Fruit fly (Drosophila melanogaster): ENCODE results near the gene CG15443.

Gene CG15443

dm6 chr2L:4444457-4444856 is 18.8 kb downstream of the CG15443 start, which contains the start of the genes morgue and Elp3:
Gene morgue (minus strand): TSS chr2L:4444680.
Gene Elp3 (plus strand): TSS chr2L:4444732.
- TF ChIP-seq Adf1 (GFP tag; IDR thresholded peaks at IDR 0.05) (no peak), Med (GFP tag) (peak; percentile 73), Max (GFP tag; optimal IDR thresholded peaks at IDR 0.05) (peak; percentile 58), hb (GFP tag; IDR thresholded peaks at IDR 0.05; ENCODE audit: partially characterized antibody) (0 out of 3 replicates have a peak, but pooled peaks have one; percentile 25), mirr (GFP tag; optimal IDR thresholded peaks at IDR 0.05) (peak; percentile 14), CG6791 (GFP tag; IDR thresholded peaks at IDR 0.05; ENCODE audit: partially characterized antibody) (peak; percentile 77), Opbp (GFP tag; IDR thresholded peaks at IDR 0.05; ENCODE audit: partially characterized antibody) (peak; percentile 72; the same call in 2 of the 3 replicates), ro (GFP tag; IDR thresholded peaks at IDR 0.05) (no peak), Sin3A (optimal IDR thresholded peaks at IDR 0.05) (peak; percentile 53), zen2 (GFP tag; IDR thresholded peaks at IDR 0.05; ENCODE audit: partially characterized antibody) (peak; percentile 79), CG12391 (tag; optimal IDR thresholded peaks at IDR 0.05) (no peak), trem (tag; optimal IDR thresholded peaks at IDR 0.05) (peak; percentile 91), row (GFP tag; IDR thresholded peaks at IDR 0.05) (0 out of 3 replicates have a peak, but pooled peaks have one; percentile 14), CG33557 (GFP tag; optimal IDR thresholded peaks at IDR 0.05) (no peak), CG9437 (GFP tag; optimal IDR thresholded peaks at IDR 0.05) (no peak), cwo (GFP tag; optimal IDR thresholded peaks at IDR 0.05) (peak; percentile 45), CG4617 (GFP tag; optimal IDR thresholded peaks at IDR 0.05; ENCODE audit: borderline replicate concordance) (peak; percentile 86), Sry-δ (GFP tag; optimal IDR thresholded peaks at IDR 0.05) (peak; percentile 61), Gsc (GFP tag; IDR thresholded peaks at IDR 0.05) (no peak), phol (tag; optimal IDR thresholded peaks at IDR 0.05) (peak; percentile 11), mld (GFP tag; IDR thresholded peaks at IDR 0.05; ENCODE audit: partially characterized antibody) (peak; percentile 89), PHDP (tag; optimal IDR thresholded peaks at IDR 0.05) (no peak), CG2712 (tag; optimal IDR thresholded peaks at IDR 0.05) (peak; percentile 1), tio (GFP tag; optimal IDR thresholded peaks at IDR 0.05) (no peak), HmgZ (tag; optimal IDR thresholded peaks at IDR 0.05) (peak; percentile 26), CG17802 (tag; optimal IDR thresholded peaks at IDR 0.05) (no peak), BEAF-32 (GFP tag; optimal IDR thresholded peaks at IDR 0.05) (peak; percentile 50), HLHmδ (GFP tag; optimal IDR thresholded peaks at IDR 0.05) (no peak), Scr (GFP tag; IDR thresholded peaks at IDR 0.05; ENCODE audit: partially characterized antibody) (peak; percentile 70), CG8290 (GFP tag; optimal IDR thresholded peaks at IDR 0.05) (no peak), CG8290 (tag; optimal IDR thresholded peaks at IDR 0.05) (peak in 1 of 2 experiments; percentile 50), bbx (GFP tag; IDR thresholded peaks at IDR 0.05; ENCODE audit: partially characterized antibody) (peak; percentile 87), Bgb (GFP tag; IDR thresholded peaks at IDR 0.05; ENCODE audit: partially characterized antibody) (peak; percentile 82), MBD-R2 (GFP tag; IDR thresholded peaks at IDR 0.05) (peak; percentile 84), CG13624 (GFP tag; optimal IDR thresholded peaks at IDR 0.05) (no peak), MESR4 (GFP tag; optimal IDR thresholded peaks at IDR 0.05) (peak; percentile 86), hbn (GFP tag; IDR thresholded peaks at IDR 0.05; ENCODE audit: partially characterized antibody) (peak; percentile 51), Dll (GFP tag; IDR thresholded peaks at IDR 0.05; ENCODE audit: partially characterized antibody) (peak; percentile 65; the same call in 2 of the 4 replicates), inv (GFP tag; IDR thresholded peaks at IDR 0.05; ENCODE audit: partially characterized antibody) (peak; percentile 48; the same call in 1 of the 2 replicates), sna (GFP tag; IDR thresholded peaks at IDR 0.05; ENCODE audit: partially characterized antibody) (peak; percentile 68), cg (GFP tag; optimal IDR thresholded peaks at IDR 0.05) (no peak), tna (GFP tag; IDR thresholded peaks at IDR 0.05; ENCODE audit: partially characterized antibody) (peak; percentile 83), CG32767 (GFP tag; IDR thresholded peaks at IDR 0.05) (peak; percentile 22; the same call in 1 of the 2 replicates), unc-4 (GFP tag; IDR thresholded peaks at IDR 0.05; ENCODE audit: partially characterized antibody) (peak; percentile 56), HmgD (GFP tag; optimal IDR thresholded peaks at IDR 0.05) (no peak), Fer1 (GFP tag; optimal IDR thresholded peaks at IDR 0.05) (peak; percentile 17), Doc3 (GFP tag; IDR thresholded peaks at IDR 0.05; ENCODE audit: partially characterized antibody) (no peak), ewg (GFP tag; optimal IDR thresholded peaks at IDR 0.05) (no peak)

All from whole organism, embryonic.